Fruit fly (Drosophila melanogaster) whole organism: ENCODE results near the gene CG3662.

Experiments
- Dll ChIP-seq: fragments of >200 bp; optimal IDR thresholded peaks from 2 replicates; lab custom pipeline; 2017
- EcR ChIP-seq, 2 experiments: fragments of >200 bp; optimal IDR thresholded peaks; 2 replicates each; lab custom pipeline; 2017; ENCODE audit warnings: missing biosample characterization in 2 of 2, missing genetic modification characterization in 2 of 2, missing genetic modification reagents in 2 of 2
- psq ChIP-seq: fragments of >200 bp; optimal IDR thresholded peaks from 2 replicates; lab custom pipeline; 2017
- usp ChIP-seq: fragments of >200 bp; optimal IDR thresholded peaks from 2 replicates; lab custom pipeline; 2017; ENCODE audit warnings: missing biosample characterization, missing genetic modification characterization, mixed read lengths

dm6 chr2L:776236-776635, 44.9 kb upstream of the CG3662 start, which contains the start of gene CG13946:
- TF ChIP-seq psq (lab: Kevin White, UChicago): no peak
- TF ChIP-seq usp (GFP tag; lab: Kevin White, UChicago): no peak
- no peak for TF ChIP-seq EcR (GFP tag; optimal IDR thresholded peaks at IDR 0.05; lab: Kevin White, UChicago)
- TF ChIP-seq Dll (lab: Kevin White, UChicago): no peak
